In genomic region chrX:9120828-9121754, dm6 we compare ENCODE assay signal across 1 fruit fly cellular context.
A peak's percentile ranks its signal among the peaks of the same experiment; 100 is the strongest.
TF ChIP-seq lines count a peak whose summit lies in the region.

No protein-coding gene starts in this region.

TF ChIP-seq in whole organism, embryonic, 481 proteins besides CTCF, POLR2A, EP300 and RAD21 (continued from another document):
- TF ChIP-seq bsh (GFP tag; optimal IDR thresholded peaks at IDR 0.05; lab: Kevin White, UChicago) (peak in 1 of 2 experiments; percentile 62), CG14014 (GFP tag; IDR thresholded peaks at IDR 0.05; lab: Robert Waterston, UW) (peak; percentile 47), CG8359 (GFP tag; optimal IDR thresholded peaks at IDR 0.05; lab: Kevin White, UChicago; ENCODE audit: borderline replicate concordance) (peak; percentile 18), Hr51 (GFP tag; optimal IDR thresholded peaks at IDR 0.05; lab: Kevin White, UChicago) (peak in 1 of 2 experiments; percentile 48), CG14050 (GFP tag; IDR thresholded peaks at IDR 0.05; lab: Robert Waterston, UW) (no peak), HmgZ (tag; optimal IDR thresholded peaks at IDR 0.05; lab: Kevin White, UChicago) (no peak), CG9215 (GFP tag; IDR thresholded peaks at IDR 0.05; lab: Robert Waterston, UW) (no peak), NC2α (GFP tag; optimal IDR thresholded peaks at IDR 0.05; lab: Kevin White, UChicago) (no peak), eyg (GFP tag; optimal IDR thresholded peaks at IDR 0.05; lab: Kevin White, UChicago) (no peak), NK7.1 (GFP tag; optimal IDR thresholded peaks at IDR 0.05; lab: Kevin White, UChicago) (peak; percentile 43), disco-r (GFP tag; optimal IDR thresholded peaks at IDR 0.05; lab: Kevin White, UChicago) (no peak), CG2199 (GFP tag; IDR thresholded peaks at IDR 0.05; lab: Robert Waterston, UW) (no peak), Sox100B (GFP tag; optimal IDR thresholded peaks at IDR 0.05; lab: Kevin White, UChicago) (peak; percentile 26), E2f1 (GFP tag; IDR thresholded peaks at IDR 0.05; lab: Robert Waterston, UW) (0 out of 2 replicates have a peak, but pooled peaks have one; percentile 32), kni (GFP tag; optimal IDR thresholded peaks at IDR 0.05; lab: Kevin White, UChicago) (no peak), pros (GFP tag; optimal IDR thresholded peaks at IDR 0.05; lab: Kevin White, UChicago) (no peak)
